Worm (Caenorhabditis elegans) whole organism, early embryonic: ENCODE results near the gene H06I04.3.

Experiments used
- B0310.2 ChIP-seq: sonication (generic microtip); optimal IDR thresholded peaks from 2 replicates; lab custom pipeline; 2016; ENCODE audit warnings: mild to moderate bottlenecking, missing genetic modification characterization, missing compliant biosample characterization
- F13C5.2 ChIP-seq: sonication (generic microtip); optimal IDR thresholded peaks from 2 replicates; lab custom pipeline; 2017; ENCODE audit warnings: mild to moderate bottlenecking, missing genetic modification characterization, inconsistent platforms, missing compliant biosample characterization
- aly-1 ChIP-seq: sonication (generic microtip); optimal IDR thresholded peaks from 2 replicates; lab custom pipeline; 2016; ENCODE audit warnings: missing genetic modification characterization, missing compliant biosample characterization
- ama-1 ChIP-seq: fragments of 150-350 bp; optimal IDR thresholded peaks from 2 replicates; lab custom pipeline; 2014
- ceh-13 ChIP-seq: fragments of 200-800 bp; sonication (Bioruptor generic); optimal IDR thresholded peaks from 2 replicates; lab custom pipeline; 2018; ENCODE audit warnings: mild to moderate bottlenecking, missing genetic modification characterization, missing compliant biosample characterization
- ceh-36 ChIP-seq: sonication (generic microtip); optimal IDR thresholded peaks from 2 replicates; lab custom pipeline; 2016; ENCODE audit warnings: missing genetic modification characterization, inconsistent platforms, missing compliant biosample characterization
- ets-7 ChIP-seq: sonication (generic microtip); optimal IDR thresholded peaks from 2 replicates; lab custom pipeline; 2016; ENCODE audit warnings: missing genotype, missing genetic modification characterization, missing compliant biosample characterization
- flt-1 ChIP-seq: fragments of 200-800 bp; sonication (Bioruptor generic); IDR thresholded peaks from 2 replicates; pipeline ENCODE4 v1.3.6; 2022; ENCODE audit warnings: missing genetic modification characterization, missing compliant biosample characterization
- hmbx-1 ChIP-seq: sonication (generic microtip); optimal IDR thresholded peaks from 2 replicates; lab custom pipeline; 2016; ENCODE audit warnings: mild to moderate bottlenecking, missing genetic modification characterization, missing compliant biosample characterization
- hnd-1 ChIP-seq: sonication (generic microtip); optimal IDR thresholded peaks from 2 replicates; lab custom pipeline; 2016; ENCODE audit warnings: missing genetic modification characterization, missing compliant biosample characterization
- pes-1 ChIP-seq: fragments of 200-800 bp; sonication (Bioruptor generic); IDR thresholded peaks from 2 replicates; pipeline ENCODE4 v1.3.6; 2022; ENCODE audit warnings: missing genetic modification reagents, missing genetic modification characterization, missing compliant biosample characterization
- scrt-1 ChIP-seq: fragments of 200-800 bp; sonication (Bioruptor generic); IDR thresholded peaks from 2 replicates; pipeline ENCODE4 v1.3.6; 2022; ENCODE audit warnings: missing genetic modification characterization, missing compliant biosample characterization
- tbx-11 ChIP-seq: fragments of 200-800 bp; sonication (Bioruptor generic); IDR thresholded peaks from 2 replicates; pipeline ENCODE4 v1.3.6; 2022; ENCODE audit warnings: missing genetic modification characterization, missing compliant biosample characterization
- tbx-37 ChIP-seq: fragments of 200-800 bp; sonication (Bioruptor generic); conservative IDR thresholded peaks from 2 replicates; pipeline ENCODE4 v1.3.6; 2022; ENCODE audit warnings: missing genetic modification reagents, missing genetic modification characterization, missing compliant biosample characterization

- TF ChIP-seq scrt-1 (GFP tag; lab: Robert Waterston, UW) (no peak), flt-1 (GFP tag; lab: Robert Waterston, UW) (no peak), ama-1 (lab: Kevin White, UChicago) (no peak), pes-1 (GFP tag; lab: Robert Waterston, UW) (no peak), tbx-11 (no peak), F13C5.2 (tag; lab: Kevin White, UChicago) (no peak), aly-1 (tag; lab: Kevin White, UChicago) (no peak), B0310.2 (tag; lab: Kevin White, UChicago) (no peak), hnd-1 (tag; lab: Kevin White, UChicago) (no peak), hmbx-1 (tag; lab: Kevin White, UChicago) (no peak), ceh-13 (no peak), ceh-36 (no peak), tbx-37 (GFP tag; lab: Robert Waterston, UW) (no peak), ets-7 (tag; lab: Kevin White, UChicago) (no peak)
Measured at ce11 chrIII:3047909-3048308, 22.4 kb upstream of the H06I04.3 start.
